Fruit fly (Drosophila melanogaster): ENCODE measurements around the gene CG9515.

CG9515 gene

DNA sequence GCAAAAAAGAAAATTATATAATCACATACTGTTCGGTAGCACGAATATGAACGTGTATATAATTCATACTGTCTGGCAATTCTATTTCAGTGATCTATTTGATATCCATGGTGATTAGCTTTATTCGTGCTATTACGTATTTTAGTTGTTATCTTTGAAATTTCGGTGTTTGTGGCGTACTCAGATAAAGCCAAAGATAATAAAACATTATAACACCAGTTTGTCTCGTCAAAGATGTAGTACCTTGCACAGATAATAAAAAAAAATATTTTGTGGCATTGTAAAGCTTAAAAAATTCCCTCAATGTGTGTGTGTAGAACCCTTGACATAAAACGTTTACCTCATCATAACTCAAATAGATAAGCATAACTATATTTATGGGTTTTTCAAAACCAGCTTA, 4.9 kb upstream of the CG9515 start:
- TF ChIP-seq CG13296 (GFP tag; optimal IDR thresholded peaks at IDR 0.05) (peak; percentile 54), CG16813 (GFP tag; IDR thresholded peaks at IDR 0.05; ENCODE audit: partially characterized antibody) (no peak), ato (GFP tag; IDR thresholded peaks at IDR 0.05; ENCODE audit: partially characterized antibody) (no peak), CG34376 (GFP tag; optimal IDR thresholded peaks at IDR 0.05) (peak; percentile 0), sd (tag; optimal IDR thresholded peaks at IDR 0.05) (peak; percentile 29), Mes4 (GFP tag; optimal IDR thresholded peaks at IDR 0.05) (no peak), NC2α (GFP tag; optimal IDR thresholded peaks at IDR 0.05) (no peak), Pdp1 (GFP tag; optimal IDR thresholded peaks at IDR 0.05) (peak in 1 of 2 experiments; percentile 88), exex (tag; optimal IDR thresholded peaks at IDR 0.05) (peak; percentile 50), psq (GFP tag; optimal IDR thresholded peaks at IDR 0.05) (no peak), bsh (GFP tag; optimal IDR thresholded peaks at IDR 0.05) (no peak), zfh2 (GFP tag; optimal IDR thresholded peaks at IDR 0.05) (no peak), CG6854 (GFP tag; optimal IDR thresholded peaks at IDR 0.05) (no peak), tx (GFP tag; optimal IDR thresholded peaks at IDR 0.05) (no peak), CG15601 (tag; optimal IDR thresholded peaks at IDR 0.05) (no peak), PHDP (tag; optimal IDR thresholded peaks at IDR 0.05) (peak; percentile 3), sug (tag; optimal IDR thresholded peaks at IDR 0.05) (peak; percentile 16), CG4707 (GFP tag; optimal IDR thresholded peaks at IDR 0.05) (no peak), salm (tag; optimal IDR thresholded peaks at IDR 0.05) (no peak), CG10543 (GFP tag; optimal IDR thresholded peaks at IDR 0.05) (peak; percentile 38), mirr (GFP tag; optimal IDR thresholded peaks at IDR 0.05) (peak; percentile 35), ttk (GFP tag; IDR thresholded peaks at IDR 0.05) (no peak), Asciz (GFP tag; optimal IDR thresholded peaks at IDR 0.05) (no peak), CG6175 (GFP tag; IDR thresholded peaks at IDR 0.05) (no peak), CG13894 (tag; optimal IDR thresholded peaks at IDR 0.05) (peak; percentile 58), CG2678 (tag; optimal IDR thresholded peaks at IDR 0.05) (peak; percentile 47), Nf-YC (tag; optimal IDR thresholded peaks at IDR 0.05) (peak; percentile 25), CG15269 (tag; optimal IDR thresholded peaks at IDR 0.05) (peak; percentile 5), jumu (GFP tag; optimal IDR thresholded peaks at IDR 0.05) (no peak)

DNA sequence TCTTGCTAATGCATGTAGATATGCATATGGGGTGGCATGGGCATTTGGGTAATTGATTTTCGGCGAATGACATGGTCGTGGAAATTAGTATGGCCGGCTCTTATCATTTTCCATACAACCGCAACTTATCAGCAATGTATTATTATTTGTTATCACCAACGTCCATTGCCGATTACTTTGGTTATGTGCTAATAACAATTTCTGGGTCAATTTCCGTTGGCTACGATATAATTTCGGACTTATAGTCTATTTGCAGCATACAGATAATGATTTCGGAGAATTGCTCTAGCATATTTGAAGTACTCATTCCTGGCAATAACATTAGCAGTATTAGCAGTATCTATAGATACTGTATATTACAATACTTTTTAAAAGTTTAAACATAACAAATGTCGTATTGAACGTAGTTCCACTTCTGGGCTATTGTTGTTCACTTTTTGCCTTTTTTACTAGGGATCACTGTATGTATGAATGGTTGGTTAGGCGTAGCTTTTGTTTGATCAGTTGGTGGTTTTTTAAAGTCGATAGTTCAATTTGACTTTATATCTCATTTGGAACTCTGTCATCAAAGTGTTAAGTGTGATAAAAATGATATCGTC, 3.8 kb upstream of the CG9515 start, which contains the start of gene CG46397:
CG46397 (plus strand) TSS at position 549 of the 599 bp plus-strand sequence.
- TF ChIP-seq CG18476 (GFP tag; optimal IDR thresholded peaks at IDR 0.05) (no peak), Sin3A (optimal IDR thresholded peaks at IDR 0.05) (no peak), CG15479 (GFP tag; optimal IDR thresholded peaks at IDR 0.05) (peak; percentile 33), oc (tag; optimal IDR thresholded peaks at IDR 0.05) (no peak), Nf-YA (GFP tag; IDR thresholded peaks at IDR 0.05) (no peak), eve (GFP tag; optimal IDR thresholded peaks at IDR 0.05) (peak in 1 of 2 experiments; percentile 4), sim (GFP tag; IDR thresholded peaks at IDR 0.05) (no peak), CTCF (GFP tag; optimal IDR thresholded peaks at IDR 0.05) (no peak), cg (GFP tag; optimal IDR thresholded peaks at IDR 0.05) (no peak), CG31365 (tag; optimal IDR thresholded peaks at IDR 0.05) (no peak), CG34376 (GFP tag; optimal IDR thresholded peaks at IDR 0.05) (peak; percentile 59), Pdp1 (GFP tag; optimal IDR thresholded peaks at IDR 0.05) (peak in 1 of 2 experiments; percentile 8), CG16813 (GFP tag; IDR thresholded peaks at IDR 0.05; ENCODE audit: partially characterized antibody) (no peak), exex (tag; optimal IDR thresholded peaks at IDR 0.05) (peak; percentile 94), grau (tag; optimal IDR thresholded peaks at IDR 0.05) (peak; percentile 63), Ets65A (GFP tag) (no peak), Mrtf (GFP tag; IDR thresholded peaks at IDR 0.05) (no peak), psq (GFP tag; optimal IDR thresholded peaks at IDR 0.05) (no peak), CG6654 (GFP tag; optimal IDR thresholded peaks at IDR 0.05) (no peak), pita (GFP tag; optimal IDR thresholded peaks at IDR 0.05) (no peak), CG6689 (GFP tag; IDR thresholded peaks at IDR 0.05) (no peak), Med (GFP tag) (peak; percentile 16), PHDP (tag; optimal IDR thresholded peaks at IDR 0.05) (no peak), CG10462 (GFP tag; optimal IDR thresholded peaks at IDR 0.05) (no peak), sd (tag; optimal IDR thresholded peaks at IDR 0.05) (peak; percentile 21), Drgx (GFP tag; IDR thresholded peaks at IDR 0.05) (no peak), mirr (GFP tag; optimal IDR thresholded peaks at IDR 0.05) (peak; percentile 83), CG10274 (GFP tag; optimal IDR thresholded peaks at IDR 0.05) (no peak), Fer1 (GFP tag; optimal IDR thresholded peaks at IDR 0.05) (peak; percentile 9)
